Fruit fly (Drosophila melanogaster): ENCODE data around the gene Btk.

Gene Btk

DNA sequence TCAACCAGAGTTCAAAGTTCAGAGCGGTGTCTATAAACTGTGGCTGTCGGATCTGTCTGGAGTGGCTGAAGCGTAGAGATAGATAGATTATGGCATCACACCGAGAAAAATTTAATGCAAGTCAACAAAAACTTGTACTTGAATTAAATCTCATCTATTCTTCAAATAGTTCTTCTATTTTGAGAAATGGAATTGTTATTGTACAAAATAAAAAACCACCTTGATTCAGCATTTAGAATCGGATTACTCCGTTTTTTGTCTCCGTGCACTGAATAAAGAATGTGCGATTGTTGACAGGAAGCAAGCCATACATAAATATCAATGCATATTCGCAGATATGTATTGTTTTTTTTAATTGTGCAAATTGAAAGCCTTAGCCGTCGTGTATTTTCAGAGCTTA, 71.3 kb downstream of the Btk start (continued):
- TF ChIP-seq CG15269 (tag; optimal IDR thresholded peaks at IDR 0.05) (no peak), hb (GFP tag; IDR thresholded peaks at IDR 0.05; ENCODE audit: partially characterized antibody) (no peak), CG1602 (GFP tag; optimal IDR thresholded peaks at IDR 0.05) (peak; percentile 31), cato (GFP tag; optimal IDR thresholded peaks at IDR 0.05; ENCODE audit: borderline replicate concordance) (no peak), vvl (GFP tag; IDR thresholded peaks at IDR 0.05) (peak; percentile 62), dmrt11E (tag; optimal IDR thresholded peaks at IDR 0.05) (peak; percentile 47), CG6689 (GFP tag; IDR thresholded peaks at IDR 0.05) (peak; percentile 52; the same call in 1 of the 2 replicates), gsb-n (tag; optimal IDR thresholded peaks at IDR 0.05) (no peak), Vsx1 (GFP tag; optimal IDR thresholded peaks at IDR 0.05) (no peak), CG6683 (GFP tag; optimal IDR thresholded peaks at IDR 0.05) (no peak), HLH54F (GFP tag; optimal IDR thresholded peaks at IDR 0.05) (no peak), wor (GFP tag; IDR thresholded peaks at IDR 0.05) (no peak), fd3F (GFP tag; optimal IDR thresholded peaks at IDR 0.05) (no peak), CG42726 (GFP tag; IDR thresholded peaks at IDR 0.05; ENCODE audit: partially characterized antibody) (no peak), Atf6 (GFP tag; IDR thresholded peaks at IDR 0.05) (peak; percentile 60; the same call in 1 of the 2 replicates), ttk (GFP tag; IDR thresholded peaks at IDR 0.05) (0 out of 2 replicates have a peak, but pooled peaks have one; percentile 23), Hr51 (GFP tag; optimal IDR thresholded peaks at IDR 0.05) (peak in 1 of 2 experiments; percentile 35), NC2α (GFP tag; optimal IDR thresholded peaks at IDR 0.05) (no peak), chif (GFP tag; optimal IDR thresholded peaks at IDR 0.05) (peak in 1 of 2 experiments; percentile 24), hth (optimal IDR thresholded peaks at IDR 0.05) (no peak), CG3838 (GFP tag; optimal IDR thresholded peaks at IDR 0.05) (no peak), BtbVII (GFP tag; optimal IDR thresholded peaks at IDR 0.05) (no peak), CG16779 (GFP tag; IDR thresholded peaks at IDR 0.05) (no peak), D19B (GFP tag; optimal IDR thresholded peaks at IDR 0.05) (no peak), CG3847 (GFP tag; IDR thresholded peaks at IDR 0.05) (peak; percentile 46), CG13894 (tag; optimal IDR thresholded peaks at IDR 0.05) (no peak), CG12391 (tag; optimal IDR thresholded peaks at IDR 0.05) (peak; percentile 38), Sin3A (optimal IDR thresholded peaks at IDR 0.05) (no peak), CG32767 (GFP tag; IDR thresholded peaks at IDR 0.05) (no peak), CG10959 (GFP tag; IDR thresholded peaks at IDR 0.05) (peak; percentile 43; the same call in 1 of the 2 replicates), lilli (GFP tag; optimal IDR thresholded peaks at IDR 0.05) (no peak), CG10979 (tag; optimal IDR thresholded peaks at IDR 0.05) (peak; percentile 27), her (GFP tag; optimal IDR thresholded peaks at IDR 0.05) (peak; percentile 4), caup (GFP tag; optimal IDR thresholded peaks at IDR 0.05; ENCODE audit: severe bottlenecking) (no peak), tgo (GFP tag; IDR thresholded peaks at IDR 0.05) (peak; percentile 34; the same call in 2 of the 3 replicates), sim (GFP tag; IDR thresholded peaks at IDR 0.05) (0 out of 2 replicates have a peak, but pooled peaks have one; percentile 20), usp (GFP tag; optimal IDR thresholded peaks at IDR 0.05) (no peak), br (optimal IDR thresholded peaks at IDR 0.05) (no peak), ERR (GFP tag; optimal IDR thresholded peaks at IDR 0.05) (no peak), HLH3B (GFP tag; IDR thresholded peaks at IDR 0.05) (peak; percentile 57; the same call in 1 of the 2 replicates), tna (GFP tag; IDR thresholded peaks at IDR 0.05; ENCODE audit: partially characterized antibody) (no peak), Dip3 (GFP tag; optimal IDR thresholded peaks at IDR 0.05) (peak; percentile 11), nom (GFP tag; optimal IDR thresholded peaks at IDR 0.05) (peak; percentile 11), CG10366 (GFP tag; IDR thresholded peaks at IDR 0.05) (peak; percentile 31; the same call in 1 of the 2 replicates), gfzf (GFP tag; optimal IDR thresholded peaks at IDR 0.05) (no peak), Abd-B (GFP tag; optimal IDR thresholded peaks at IDR 0.05) (peak; percentile 17), danr (GFP tag; IDR thresholded peaks at IDR 0.05) (no peak), CG6272 (GFP tag; IDR thresholded peaks at IDR 0.05) (no peak), kay (GFP tag; optimal IDR thresholded peaks at IDR 0.05) (no peak), unpg (GFP tag; optimal IDR thresholded peaks at IDR 0.05) (peak; percentile 40), CG30431 (GFP tag; optimal IDR thresholded peaks at IDR 0.05) (no peak)

All from whole organism, embryonic.